Fruit fly (Drosophila melanogaster) ovary, adult (tissue): ENCODE measurements around the gene CG4650.
"Not testable (repeated sequence)": the region's sequence is repeated elsewhere in the genome, so short reads cannot be mapped to it uniquely, and the experiment has no call there.

Experiments used
- CG17801 ChIP-seq: fragments of 200-800 bp; optimal IDR thresholded peaks from 2 replicates; lab custom pipeline; 2019; ENCODE audit warnings: missing biosample characterization, mild to moderate bottlenecking, missing genetic modification characterization, moderate library complexity; ENCODE audit not compliant: partially characterized antibody

CG4650 gene

DNA sequence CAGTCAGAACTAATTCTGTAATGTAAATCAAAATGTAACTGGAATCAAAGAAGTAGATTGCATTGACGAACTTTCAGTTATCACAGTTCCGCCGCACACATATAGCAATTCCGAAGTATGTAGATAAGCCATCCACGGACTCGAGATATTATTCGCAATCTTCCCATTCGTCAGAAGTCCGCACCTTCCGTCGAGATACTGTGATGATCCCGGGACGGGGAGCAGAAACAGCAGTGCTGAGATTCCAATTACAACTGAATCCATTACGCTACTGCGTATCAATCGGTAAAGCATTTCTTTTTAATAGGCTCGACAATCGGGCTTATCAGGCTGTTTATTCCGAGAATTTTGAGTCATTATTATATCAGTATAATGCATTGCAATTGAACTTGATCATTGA lies at the start of gene CG4650:
CG4650 (minus strand) TSS at position 269 of the 400 bp plus-strand sequence.
- TF ChIP-seq CG17801: no peak

dm6 chr2L:14810461-14810860 lies 35.7 kb upstream of the CG4650 start, which contains the start of gene CG33309:
TSS of gene CG33309 (plus strand) at chr2L:14810761.
- no peak for TF ChIP-seq CG17801

DNA sequence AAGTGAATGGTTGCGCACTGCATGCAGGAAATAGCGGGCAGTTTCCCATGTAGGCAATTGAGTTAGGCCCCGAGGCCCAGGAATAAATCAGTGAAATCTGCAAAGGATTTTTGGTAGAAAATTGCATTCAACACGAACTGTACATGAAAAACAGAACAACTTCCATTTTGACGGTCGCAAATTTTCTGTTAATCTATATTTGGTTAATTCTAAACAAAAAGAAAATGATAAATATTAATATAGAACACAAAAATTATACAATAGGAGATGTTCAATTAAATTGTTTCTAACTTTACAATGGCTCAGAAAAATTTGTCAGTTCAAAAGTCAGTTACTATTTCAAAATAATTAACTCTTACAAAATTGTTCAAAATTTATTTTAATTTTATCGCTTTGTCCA lies 27.3 kb upstream of the CG4650 start, which contains the start of gene CG33308:
CG33308 (plus strand) TSS at position 301 of the 400 bp plus-strand sequence.
- TF ChIP-seq CG17801: no peak

- TF ChIP-seq CG17801: no peak
Measured at dm6 chr2L:14797554-14797953, 22.8 kb upstream of the CG4650 start.

dm6 chr2L:14796542-14796941 lies 21.8 kb upstream of the CG4650 start, which contains the start of gene CG18420:
TSS of gene CG18420 (minus strand) at chr2L:14796642.
- no peak for TF ChIP-seq CG17801

DNA sequence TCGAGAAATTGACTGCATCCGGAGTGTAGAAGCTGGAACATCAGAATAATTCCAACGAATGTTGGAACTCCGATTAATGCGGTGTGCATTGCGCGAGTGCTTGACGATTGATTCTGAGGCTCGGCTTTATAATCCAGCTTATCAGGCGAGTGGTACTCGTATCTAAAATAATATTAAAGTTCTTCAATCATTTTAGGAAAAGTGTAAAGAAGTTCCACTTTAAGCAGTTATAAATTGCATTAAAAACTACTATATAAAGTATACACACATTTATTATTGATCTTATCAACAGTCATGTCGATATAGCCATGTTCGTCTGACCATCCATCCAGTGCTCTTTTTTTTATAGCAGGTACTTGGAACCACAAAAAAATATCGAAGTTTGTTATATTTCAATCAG lies 9.7 kb upstream of the CG4650 start, which contains the start of gene CG18636:
CG18636 (minus strand) TSS at position 101 of the 400 bp plus-strand sequence.
- TF ChIP-seq CG17801: no peak

DNA sequence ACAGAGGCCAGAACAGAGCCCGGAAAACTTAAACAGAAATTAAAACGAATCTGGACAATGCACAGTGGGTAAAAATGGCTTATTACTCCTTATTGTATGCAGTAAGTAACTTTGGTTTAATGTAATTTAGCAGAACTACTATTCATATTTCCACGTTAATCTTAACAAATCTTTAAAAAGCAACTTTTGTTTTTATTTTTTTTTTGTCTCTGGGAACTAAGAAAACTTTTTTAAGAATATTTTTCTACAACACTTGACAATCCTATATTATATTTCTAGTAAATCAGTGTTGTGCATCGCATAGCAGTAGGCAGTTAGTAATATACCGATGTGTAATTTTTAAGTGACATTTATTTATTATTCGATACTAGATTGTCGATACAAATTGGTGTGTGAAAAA lies 9.2 kb downstream of the CG4650 start, which contains the start of gene CG4701:
CG4701 (plus strand) TSS at position 301 of the 400 bp plus-strand sequence.
- TF ChIP-seq CG17801: no peak

DNA sequence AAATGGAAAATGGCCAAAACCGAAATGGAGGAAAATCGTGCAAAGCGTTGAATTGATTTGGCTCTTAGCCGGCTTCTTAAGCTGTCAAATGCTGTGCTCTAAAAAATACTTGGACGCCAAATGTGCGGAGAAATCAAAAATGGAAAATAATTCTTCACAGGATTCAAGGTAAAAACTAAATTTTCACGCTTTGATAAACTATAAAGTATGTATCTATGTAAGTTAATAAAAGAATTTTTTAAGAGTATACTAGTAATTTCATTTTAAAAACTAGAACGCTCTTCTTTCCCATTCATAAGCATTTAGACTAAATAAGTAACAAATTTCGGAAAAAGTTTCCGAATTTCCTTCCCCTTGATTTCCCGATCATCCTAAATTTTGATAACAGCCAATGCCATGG lies 12.3 kb downstream of the CG4650 start, which contains the start of gene CSN1a:
CSN1a (plus strand) TSS at position 301 of the 400 bp plus-strand sequence.
- no peak for TF ChIP-seq CG17801

DNA sequence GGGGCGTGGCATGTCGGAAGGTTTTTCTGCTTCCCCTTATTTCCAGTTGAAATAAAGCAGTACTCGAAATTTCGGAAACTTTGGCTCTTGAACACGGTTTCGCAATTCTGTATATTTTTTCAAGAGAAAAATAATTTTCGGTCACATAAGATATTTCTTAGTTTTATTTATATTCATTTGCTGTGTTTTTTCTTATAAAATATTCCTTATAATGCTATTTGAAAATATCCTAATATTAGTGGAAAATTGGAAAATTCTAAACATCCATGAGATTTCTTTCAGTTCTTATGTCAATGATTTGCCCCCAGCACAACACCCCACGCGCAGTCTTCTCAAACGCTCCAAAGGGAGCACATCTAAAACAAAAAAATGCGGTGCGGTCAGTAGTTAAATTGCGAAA lies 14.3 kb downstream of the CG4650 start, which contains the start of gene CG4691:
CG4691 (plus strand) TSS at position 301 of the 400 bp plus-strand sequence.
- TF ChIP-seq CG17801: no peak

DNA sequence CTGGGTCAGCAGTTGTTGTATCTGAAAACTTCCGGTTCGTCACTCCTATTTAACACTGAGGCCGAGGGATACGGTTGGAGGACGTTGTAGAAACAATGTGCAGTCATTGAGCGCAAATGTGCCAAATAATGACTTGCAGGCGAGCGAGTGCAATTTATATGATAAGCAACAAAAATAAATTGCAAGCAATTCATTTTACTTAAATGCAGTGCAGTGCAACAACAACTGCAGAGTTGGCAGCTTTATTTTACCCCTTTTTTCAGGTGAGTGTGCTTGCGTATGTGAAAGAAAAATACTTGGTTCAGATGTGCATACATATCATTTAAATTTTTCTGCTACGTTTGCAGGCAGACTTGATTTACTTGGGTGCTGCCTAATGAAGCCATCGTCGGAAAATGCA lies 28.7 kb downstream of the CG4650 start:
- TF ChIP-seq CG17801: no peak

dm6 chr2L:14745068-14745467 lies 29.7 kb downstream of the CG4650 start, which contains the start of gene CG42587:
TSS of gene CG42587 (minus strand) at chr2L:14745210.
- no peak for TF ChIP-seq CG17801

DNA sequence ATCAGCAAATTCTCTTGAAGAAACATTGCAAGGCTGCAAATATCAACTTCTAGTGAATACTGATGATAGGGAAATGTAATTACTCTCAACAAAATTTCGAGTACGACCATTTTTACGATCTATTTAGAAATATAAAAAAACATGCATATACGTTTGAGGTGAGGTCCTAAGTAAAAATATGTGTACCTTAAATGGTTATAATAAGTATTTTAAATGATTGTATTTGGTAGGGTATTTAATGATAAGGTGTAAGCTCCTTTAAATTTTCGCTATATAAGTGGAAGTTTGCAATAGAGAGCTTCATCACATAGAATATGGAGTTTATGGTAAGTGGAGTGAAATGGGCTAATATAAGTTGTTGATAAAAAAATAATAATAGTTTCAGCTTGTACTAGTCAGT lies 30.7 kb downstream of the CG4650 start, which contains the start of gene CG42681:
CG42681 (plus strand) TSS at position 301 of the 400 bp plus-strand sequence.
- no peak for TF ChIP-seq CG17801

DNA sequence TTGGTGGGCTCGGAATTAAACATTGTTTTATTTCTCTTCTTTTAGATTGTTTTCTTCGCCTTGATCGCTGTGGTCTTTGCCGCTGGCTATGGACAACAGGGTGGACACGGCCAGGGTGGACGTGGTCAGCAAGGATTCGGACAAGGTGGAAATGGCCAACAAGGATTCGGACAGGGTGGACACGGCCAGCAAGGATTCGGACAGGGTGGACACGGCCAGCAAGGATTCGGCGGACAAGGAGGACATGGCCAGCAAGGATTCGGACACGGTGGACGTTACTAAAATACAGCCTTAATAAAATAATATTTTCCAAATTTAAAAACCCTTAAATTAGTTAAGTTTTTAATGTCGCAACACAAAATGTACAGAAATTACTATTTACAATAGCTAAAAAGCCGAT lies 31.4 kb downstream of the CG4650 start:
- TF ChIP-seq CG17801: no peak

dm6 chr2L:14742893-14743292 lies 31.9 kb downstream of the CG4650 start, which contains the start of gene CG34166:
TSS of gene CG34166 (plus strand) at chr2L:14743193.
- not testable (repeated sequence) for TF ChIP-seq CG17801

dm6 chr2L:14741740-14742139 lies 33.0 kb downstream of the CG4650 start, which contains the start of gene CG42586:
TSS of gene CG42586 (minus strand) at chr2L:14741840.
- TF ChIP-seq CG17801: not testable (repeated sequence)

dm6 chr2L:14739614-14740013 lies 35.2 kb downstream of the CG4650 start, which contains the start of gene CG42585:
TSS of gene CG42585 (plus strand) at chr2L:14739914.
- not testable (repeated sequence) for TF ChIP-seq CG17801

- TF ChIP-seq CG17801: not testable (repeated sequence)
Measured at dm6 chr2L:14737669-14738068, 37.1 kb downstream of the CG4650 start, which contains the start of gene CG31775. TSS of gene CG31775 (minus strand) at chr2L:14737769.

DNA sequence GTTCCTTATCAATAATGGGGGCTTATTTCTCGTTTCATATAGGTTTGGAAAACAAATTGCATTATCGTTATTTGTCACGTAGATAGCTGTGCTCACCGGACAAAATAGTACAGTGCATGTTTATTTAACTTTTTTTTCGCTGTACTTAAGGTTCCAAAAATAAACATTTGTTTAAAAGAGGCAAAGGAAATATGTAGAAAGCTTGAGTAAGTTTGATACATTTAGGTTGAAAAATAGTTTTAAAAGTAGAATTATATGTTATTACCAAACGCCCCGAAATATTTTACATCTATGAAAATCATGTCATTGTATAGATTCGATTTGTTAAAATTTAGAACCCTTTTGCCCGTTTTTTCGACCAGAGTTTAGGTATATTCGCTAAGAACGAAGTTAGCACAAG lies 39.2 kb downstream of the CG4650 start, which contains the start of gene CG31835:
CG31835 (plus strand) TSS at position 301 of the 400 bp plus-strand sequence.
- TF ChIP-seq CG17801: not testable (repeated sequence)
